Worm (Caenorhabditis elegans) whole organism, L3 larva: ENCODE data around the gene K03H1.7.

Experiments
- ZK546.5 ChIP-seq: sonication (generic microtip); optimal IDR thresholded peaks from 2 replicates; lab custom pipeline; 2017; ENCODE audit warnings: missing biosample characterization, missing genetic modification characterization
- aly-2 ChIP-seq: fragments of 150-350 bp; optimal IDR thresholded peaks from 2 replicates; lab custom pipeline; 2014; ENCODE audit warnings: missing biosample characterization, missing genetic modification characterization
- ceh-16 ChIP-seq: sonication (generic microtip); optimal IDR thresholded peaks from 2 replicates; lab custom pipeline; 2017; ENCODE audit warnings: missing biosample characterization, missing genetic modification characterization
- ceh-28 ChIP-seq: fragments of 150-350 bp; optimal IDR thresholded peaks from 2 replicates; lab custom pipeline; 2014; ENCODE audit warnings: missing biosample characterization, missing genetic modification reagents, missing genetic modification characterization
- ceh-82 ChIP-seq: fragments of 150-350 bp; optimal IDR thresholded peaks from 2 replicates; lab custom pipeline; 2014; ENCODE audit warnings: missing biosample characterization, missing genetic modification characterization
- ceh-9 ChIP-seq: sonication (generic microtip); optimal IDR thresholded peaks from 2 replicates; lab custom pipeline; 2018; ENCODE audit warnings: missing biosample characterization, missing genetic modification characterization
- daf-12 ChIP-seq: fragments of 150-350 bp; optimal IDR thresholded peaks from 2 replicates; lab custom pipeline; 2014; ENCODE audit warnings: missing biosample characterization, missing genetic modification reagents, missing genetic modification characterization
- egl-27 ChIP-seq: sonication (generic microtip); optimal IDR thresholded peaks from 4 replicates; lab custom pipeline; 2017; ENCODE audit warnings: missing biosample characterization, missing genetic modification reagents, missing genetic modification characterization
- egl-5 ChIP-seq: fragments of 150-350 bp; optimal IDR thresholded peaks from 2 replicates; lab custom pipeline; 2017; ENCODE audit warnings: missing biosample characterization, missing genetic modification reagents, missing genetic modification characterization, inconsistent platforms
- elt-2 ChIP-seq: sonication (generic microtip); optimal IDR thresholded peaks from 2 replicates; lab custom pipeline; 2016; ENCODE audit warnings: missing genetic modification reagents, mild to moderate bottlenecking, missing genetic modification characterization, missing compliant biosample characterization
- elt-3 ChIP-seq, 3 experiments: fragments of 150-350 bp in 1 of 3; sonication (generic microtip) in 2 of 3; optimal IDR thresholded peaks; 2 replicates in 2 of 3; 4 replicates in 1 of 3; lab custom pipeline; 2014 to 2017; ENCODE audit warnings: missing biosample characterization in 3 of 3, missing genetic modification characterization in 3 of 3
- eor-1 ChIP-seq, 2 experiments: fragments of 150-350 bp; optimal IDR thresholded peaks; 2 replicates each; lab custom pipeline; 2014 to 2018; ENCODE audit warnings: missing biosample characterization in 2 of 2, missing genetic modification characterization in 2 of 2
- fkh-10 ChIP-seq: sonication (generic microtip); optimal IDR thresholded peaks from 2 replicates; lab custom pipeline; 2017; ENCODE audit warnings: missing biosample characterization, missing genetic modification reagents, missing genetic modification characterization
- fkh-2 ChIP-seq: fragments of 150-350 bp; optimal IDR thresholded peaks from 2 replicates; lab custom pipeline; 2014; ENCODE audit warnings: missing biosample characterization, missing genetic modification reagents, missing genetic modification characterization
- fos-1 ChIP-seq: fragments of 150-350 bp; optimal IDR thresholded peaks from 2 replicates; lab custom pipeline; 2014; ENCODE audit warnings: missing biosample characterization, missing genetic modification characterization
- hmg-11 ChIP-seq: sonication (generic microtip); optimal IDR thresholded peaks from 2 replicates; lab custom pipeline; 2016; ENCODE audit warnings: missing genetic modification characterization, missing compliant biosample characterization
- jun-1 ChIP-seq: fragments of 150-350 bp; optimal IDR thresholded peaks from 2 replicates; lab custom pipeline; 2014; ENCODE audit warnings: missing biosample characterization, missing genetic modification reagents, missing genetic modification characterization
- lin-15B ChIP-seq: fragments of 150-350 bp; optimal IDR thresholded peaks from 2 replicates; lab custom pipeline; 2014; ENCODE audit warnings: missing biosample characterization, missing genetic modification characterization
- lin-39 ChIP-seq: fragments of 150-350 bp; optimal IDR thresholded peaks from 2 replicates; lab custom pipeline; 2018; ENCODE audit warnings: missing biosample characterization, missing genetic modification reagents, missing genetic modification characterization
- lsy-12 ChIP-seq: sonication (generic microtip); optimal IDR thresholded peaks from 2 replicates; lab custom pipeline; 2016; ENCODE audit warnings: mild to moderate bottlenecking, missing genetic modification characterization, missing compliant biosample characterization
- mdl-1 ChIP-seq: fragments of 150-350 bp; optimal IDR thresholded peaks from 2 replicates; lab custom pipeline; 2014; ENCODE audit warnings: missing biosample characterization, missing genetic modification characterization
- mml-1 ChIP-seq: fragments of 150-350 bp; sonication (generic microtip); optimal IDR thresholded peaks from 3 replicates; lab custom pipeline; 2014; ENCODE audit warnings: missing biosample characterization, missing genetic modification characterization
- nfya-1 ChIP-seq: sonication (generic microtip); optimal IDR thresholded peaks from 2 replicates; lab custom pipeline; 2017; ENCODE audit warnings: missing genetic modification characterization, mild to moderate bottlenecking, missing compliant biosample characterization, antibody characterized with exemption, moderate library complexity; ENCODE audit not compliant: insufficient read depth
- nhr-11 ChIP-seq: fragments of 150-350 bp; optimal IDR thresholded peaks from 2 replicates; lab custom pipeline; 2014; ENCODE audit warnings: missing biosample characterization, missing genetic modification characterization
- nhr-23 ChIP-seq: fragments of 150-350 bp; optimal IDR thresholded peaks from 2 replicates; lab custom pipeline; 2014; ENCODE audit warnings: missing biosample characterization, missing genetic modification reagents, missing genetic modification characterization
- nhr-237 ChIP-seq: fragments of 150-350 bp; optimal IDR thresholded peaks from 2 replicates; lab custom pipeline; 2014; ENCODE audit warnings: missing biosample characterization, missing genetic modification characterization
- nhr-25 ChIP-seq: sonication (generic microtip); optimal IDR thresholded peaks from 2 replicates; lab custom pipeline; 2017; ENCODE audit warnings: missing biosample characterization, missing genetic modification characterization
- nhr-43 ChIP-seq: sonication (generic microtip); optimal IDR thresholded peaks from 2 replicates; lab custom pipeline; 2016; ENCODE audit warnings: mild to moderate bottlenecking, missing genetic modification characterization, missing compliant biosample characterization; ENCODE audit not compliant: poor library complexity, severe bottlenecking
- nhr-76 ChIP-seq: fragments of 150-350 bp; sonication (generic microtip); optimal IDR thresholded peaks from 5 replicates; lab custom pipeline; 2014; ENCODE audit warnings: missing biosample characterization, missing genetic modification characterization
- pha-4 ChIP-seq: fragments of 150-350 bp; optimal IDR thresholded peaks from 2 replicates; lab custom pipeline; 2014; ENCODE audit warnings: missing biosample characterization, missing genetic modification reagents, missing genetic modification characterization
- pqm-1 ChIP-seq: fragments of 150-350 bp; optimal IDR thresholded peaks from 2 replicates; lab custom pipeline; 2017; ENCODE audit warnings: missing biosample characterization, missing genetic modification characterization, inconsistent platforms
- snpc-4 ChIP-seq: fragments of 150-350 bp; optimal IDR thresholded peaks from 2 replicates; lab custom pipeline; 2014; ENCODE audit warnings: missing biosample characterization, missing genetic modification characterization
- tbx-2 ChIP-seq: sonication (generic microtip); optimal IDR thresholded peaks from 2 replicates; lab custom pipeline; 2016; ENCODE audit warnings: mild to moderate bottlenecking, missing genetic modification characterization, missing compliant biosample characterization
- unc-39 ChIP-seq: sonication (generic microtip); optimal IDR thresholded peaks from 4 replicates; lab custom pipeline; 2017; ENCODE audit warnings: missing biosample characterization, missing genetic modification characterization
- ztf-11 ChIP-seq: fragments of 150-350 bp; optimal IDR thresholded peaks from 2 replicates; lab custom pipeline; 2014; ENCODE audit warnings: missing biosample characterization, missing genetic modification characterization

K03H1.7 gene

ce11 chrIII:9956665-9957401, 9.6 kb downstream of the K03H1.7 start, which contains the start of gene alx-1:
alx-1 (plus strand) TSS chrIII:9957351.
- TF ChIP-seq ceh-28 (tag; lab: Kevin White, UChicago) (peak; percentile 40), ztf-11 (tag; lab: Kevin White, UChicago) (no peak), elt-2 (peak; percentile 52), snpc-4 (peak; percentile 3), nfya-1 (peak; percentile 20), lin-39 (tag; lab: Kevin White, UChicago) (no peak), jun-1 (tag; lab: Kevin White, UChicago) (peak; percentile 66), pqm-1 (tag; lab: Kevin White, UChicago) (peak; percentile 50), fos-1 (tag; lab: Kevin White, UChicago) (peak; percentile 62), pha-4 (tag; lab: Kevin White, UChicago) (peak; percentile 39), mml-1 (tag; lab: Kevin White, UChicago) (no peak)

DNA sequence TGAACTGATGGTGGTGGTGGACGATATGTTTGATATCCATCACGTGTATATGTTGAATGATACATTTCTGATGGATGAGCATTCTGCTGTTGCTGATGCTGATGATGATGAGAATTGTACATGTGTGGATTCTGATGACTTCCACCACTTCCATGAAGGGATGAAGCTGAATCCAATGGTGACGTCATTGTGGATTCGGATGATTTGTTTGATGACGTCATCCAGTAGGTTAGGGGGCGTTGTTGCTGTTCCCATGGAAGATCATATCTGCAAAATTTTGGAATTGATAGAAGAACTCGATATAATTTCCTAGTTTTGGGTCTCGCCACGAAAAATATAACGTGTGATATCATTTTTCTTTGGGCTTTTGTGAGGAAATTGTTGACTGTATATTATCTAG, 16.2 kb downstream of the K03H1.7 start:
- no peak for TF ChIP-seq egl-5 (tag; lab: Kevin White, UChicago)
- TF ChIP-seq ceh-9 = no peak
- TF ChIP-seq ceh-82 (tag; lab: Kevin White, UChicago) = no peak
- TF ChIP-seq lin-15B = no peak
- no peak for TF ChIP-seq fkh-10
- no peak for TF ChIP-seq snpc-4
- TF ChIP-seq nhr-11 (tag; lab: Kevin White, UChicago) = no peak
- no peak for TF ChIP-seq nhr-25
- no peak for TF ChIP-seq lin-39 (tag; lab: Kevin White, UChicago)
- TF ChIP-seq pqm-1 (tag; lab: Kevin White, UChicago) = no peak
- no peak for TF ChIP-seq nhr-43 (tag; lab: Kevin White, UChicago)
- TF ChIP-seq hmg-11 (tag; lab: Kevin White, UChicago) = no peak
- TF ChIP-seq, all 47 proteins: peak for 0

- TF ChIP-seq unc-39 (tag; lab: Kevin White, UChicago) (no peak), lsy-12 (tag; lab: Kevin White, UChicago) (no peak), lin-39 (tag; lab: Kevin White, UChicago) (no peak), ceh-82 (tag; lab: Kevin White, UChicago) (no peak), hmg-11 (tag; lab: Kevin White, UChicago) (no peak), eor-1 (tag; optimal IDR thresholded peaks at IDR 0.05; lab: Kevin White, UChicago) (no peak), nhr-43 (tag; lab: Kevin White, UChicago) (no peak), nhr-23 (no peak), ZK546.5 (tag; lab: Kevin White, UChicago) (no peak), nhr-237 (no peak), ztf-11 (tag; lab: Kevin White, UChicago) (no peak), fkh-2 (tag; lab: Kevin White, UChicago) (no peak), elt-3 (tag; optimal IDR thresholded peaks at IDR 0.05; lab: Kevin White, UChicago) (no peak), lin-15B (no peak), egl-5 (tag; lab: Kevin White, UChicago) (no peak), nhr-76 (tag; lab: Kevin White, UChicago) (no peak), ceh-16 (tag; lab: Kevin White, UChicago) (no peak), mdl-1 (tag; lab: Kevin White, UChicago) (no peak)
Observed at ce11 chrIII:9964416-9964815, 17.2 kb downstream of the K03H1.7 start.

DNA sequence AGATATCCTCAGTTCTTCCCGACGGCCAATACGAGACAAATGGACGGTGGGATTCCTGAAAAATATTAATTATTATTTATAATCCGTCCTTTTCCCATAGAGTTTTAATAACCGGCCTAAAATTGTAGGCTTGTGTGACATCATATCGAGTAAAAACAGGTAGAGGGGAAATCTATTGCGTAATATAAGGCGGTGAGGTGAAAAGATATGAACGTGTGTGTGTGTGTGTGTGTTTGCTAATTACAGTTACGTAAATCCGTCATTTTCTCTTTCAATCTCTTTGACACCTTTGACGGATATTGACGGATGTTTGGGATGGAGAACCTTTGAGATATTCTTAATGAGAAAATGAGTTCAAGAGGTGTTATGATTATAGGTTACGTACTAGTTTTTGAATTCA, 18.2 kb downstream of the K03H1.7 start:
- TF ChIP-seq nhr-23 = no peak
- no peak for TF ChIP-seq ceh-82 (tag; lab: Kevin White, UChicago)
- TF ChIP-seq nhr-25 = no peak
- TF ChIP-seq ZK546.5 (tag; lab: Kevin White, UChicago) = no peak
- no peak for TF ChIP-seq elt-2
- no peak for TF ChIP-seq ztf-11 (tag; lab: Kevin White, UChicago)
- TF ChIP-seq nfya-1 = no peak
- no peak for TF ChIP-seq lin-39 (tag; lab: Kevin White, UChicago)
- no peak for TF ChIP-seq mml-1 (tag; lab: Kevin White, UChicago)
- no peak for TF ChIP-seq snpc-4
- TF ChIP-seq ceh-16 (tag; lab: Kevin White, UChicago) = no peak
- TF ChIP-seq lsy-12 (tag; lab: Kevin White, UChicago) = no peak
- no peak for TF ChIP-seq mdl-1 (tag; lab: Kevin White, UChicago)
- no peak for TF ChIP-seq nhr-237
- no peak for TF ChIP-seq egl-27 (tag; lab: Kevin White, UChicago)
- TF ChIP-seq tbx-2 (tag; lab: Kevin White, UChicago) = no peak
- no peak for TF ChIP-seq aly-2
- TF ChIP-seq daf-12 (tag; lab: Kevin White, UChicago) = no peak
- TF ChIP-seq, all 47 proteins: peak for 0
